Worm (Caenorhabditis elegans): ENCODE data around the gene nhr-61.

The nhr-61 gene

ce11 chrII:14813106-14813505 is 5.2 kb downstream of the nhr-61 start:
- TF ChIP-seq mdl-1 (tag; optimal IDR thresholded peaks at IDR 0.05) (no peak), elt-1 (tag; optimal IDR thresholded peaks at IDR 0.05) (no peak), hmg-11 (tag; optimal IDR thresholded peaks at IDR 0.05) (no peak), nhr-23 (tag; optimal IDR thresholded peaks at IDR 0.05) (no peak), nhr-67 (tag; optimal IDR thresholded peaks at IDR 0.05) (no peak)

- no peak for TF ChIP-seq nhr-23 (tag; optimal IDR thresholded peaks at IDR 0.05)
- TF ChIP-seq pha-4 (tag; optimal IDR thresholded peaks at IDR 0.05), result peak; percentile 70
- TF ChIP-seq ztf-11 (tag; optimal IDR thresholded peaks at IDR 0.05), result no peak
- TF ChIP-seq ceh-28 (tag; optimal IDR thresholded peaks at IDR 0.05), result no peak
- peak; percentile 89 for TF ChIP-seq elt-2 (tag; optimal IDR thresholded peaks at IDR 0.05)
- TF ChIP-seq pqm-1 (tag; optimal IDR thresholded peaks at IDR 0.05), result peak; percentile 40
Observed at ce11 chrII:14812661-14813060, 5.7 kb downstream of the nhr-61 start.

DNA sequence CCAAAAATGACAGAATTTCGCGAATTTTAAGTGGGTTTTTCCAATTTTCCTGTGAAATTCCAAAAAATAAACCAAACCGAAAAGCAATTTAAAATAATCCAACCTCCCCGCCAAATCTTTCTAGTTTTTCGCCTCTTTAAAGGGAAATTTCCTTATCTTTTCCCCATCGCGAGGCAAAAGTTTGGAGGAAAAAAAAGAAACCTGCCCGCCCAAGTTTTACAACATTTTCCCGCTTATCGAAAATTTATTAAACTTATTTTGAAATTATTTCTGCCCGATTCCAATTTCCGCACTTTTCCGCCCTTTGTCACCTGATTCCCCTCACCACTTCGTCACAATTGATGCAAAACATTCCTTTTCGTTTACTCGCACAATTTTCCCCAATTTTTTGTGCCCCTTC is 6.1 kb downstream of the nhr-61 start, which contains the start of gene osta-3:
Gene osta-3, plus strand, starts transcription at position 301 of the 400 bp plus-strand sequence.
- TF ChIP-seq ztf-4 (tag; optimal IDR thresholded peaks at IDR 0.05) (no peak), ceh-82 (tag; optimal IDR thresholded peaks at IDR 0.05) (no peak), lin-39 (tag; optimal IDR thresholded peaks at IDR 0.05) (no peak), sea-2 (GFP tag; optimal IDR thresholded peaks at IDR 0.05) (no peak), ama-1 (optimal IDR thresholded peaks at IDR 0.05) (no peak), nhr-43 (tag; optimal IDR thresholded peaks at IDR 0.05; ENCODE audit: poor library complexity, severe bottlenecking) (no peak), hmg-11 (tag; optimal IDR thresholded peaks at IDR 0.05) (no peak), ztf-11 (tag; optimal IDR thresholded peaks at IDR 0.05) (no peak), ceh-16 (tag; optimal IDR thresholded peaks at IDR 0.05) (no peak), elt-3 (tag; optimal IDR thresholded peaks at IDR 0.05) (no peak), pha-4 (tag; optimal IDR thresholded peaks at IDR 0.05) (no peak), nfya-1 (tag; optimal IDR thresholded peaks at IDR 0.05; ENCODE audit: insufficient read depth) (no peak), elt-2 (tag; optimal IDR thresholded peaks at IDR 0.05) (no peak), lin-15B (tag; optimal IDR thresholded peaks at IDR 0.05) (no peak), fkh-2 (tag; optimal IDR thresholded peaks at IDR 0.05) (no peak), nhr-76 (tag; optimal IDR thresholded peaks at IDR 0.05) (no peak), nhr-11 (tag; optimal IDR thresholded peaks at IDR 0.05) (no peak), daf-12 (tag; optimal IDR thresholded peaks at IDR 0.05) (no peak), nhr-12 (tag; optimal IDR thresholded peaks at IDR 0.05) (no peak)

DNA sequence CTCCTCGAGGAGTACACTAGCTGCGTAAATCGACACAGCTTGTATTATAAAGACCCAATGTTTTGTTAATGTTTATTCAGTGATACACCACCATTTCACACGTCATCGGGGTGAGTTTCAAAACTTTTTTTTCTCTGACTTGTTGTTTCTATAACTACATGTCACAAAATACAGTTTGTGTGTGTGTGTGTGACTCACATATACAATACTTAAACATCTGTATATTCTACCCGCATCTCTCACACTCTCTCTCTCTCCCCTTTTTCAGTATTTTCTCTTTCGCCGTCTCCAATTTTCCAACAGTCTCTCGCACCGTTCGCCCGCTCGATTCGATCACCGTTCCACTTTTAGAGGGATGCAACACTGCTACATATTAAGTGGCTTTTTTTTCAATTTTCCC is 6.9 kb downstream of the nhr-61 start:
- TF ChIP-seq eor-1 (tag; optimal IDR thresholded peaks at IDR 0.05), result no peak
- TF ChIP-seq snpc-4 (tag; optimal IDR thresholded peaks at IDR 0.05), result peak; percentile 0
- peak; percentile 5 for TF ChIP-seq R02D3.7 (tag; optimal IDR thresholded peaks at IDR 0.05)
- peak; percentile 36 for TF ChIP-seq hmg-11 (tag; optimal IDR thresholded peaks at IDR 0.05)
- no peak for TF ChIP-seq elt-3 (tag; optimal IDR thresholded peaks at IDR 0.05)
- peak; percentile 63 for TF ChIP-seq pha-4 (tag; optimal IDR thresholded peaks at IDR 0.05)
- no peak for TF ChIP-seq mdl-1 (tag; optimal IDR thresholded peaks at IDR 0.05)
- peak; percentile 88 for TF ChIP-seq pqm-1 (tag; optimal IDR thresholded peaks at IDR 0.05)
- TF ChIP-seq elt-2 (tag; optimal IDR thresholded peaks at IDR 0.05), result peak; percentile 48
- peak; percentile 69 for TF ChIP-seq jun-1 (tag; optimal IDR thresholded peaks at IDR 0.05)
- TF ChIP-seq nhr-25 (tag; optimal IDR thresholded peaks at IDR 0.05), result peak; percentile 11

ce11 chrII:14810609-14811008 is 7.7 kb downstream of the nhr-61 start:
- TF ChIP-seq aly-2 (tag; optimal IDR thresholded peaks at IDR 0.05), result no peak
- no peak for TF ChIP-seq nhr-11 (tag; optimal IDR thresholded peaks at IDR 0.05)
- TF ChIP-seq nhr-28 (tag; optimal IDR thresholded peaks at IDR 0.05), result no peak
- TF ChIP-seq ceh-82 (tag; optimal IDR thresholded peaks at IDR 0.05), result no peak
- no peak for TF ChIP-seq elt-1 (tag; optimal IDR thresholded peaks at IDR 0.05)
- no peak for TF ChIP-seq nhr-23 (tag; optimal IDR thresholded peaks at IDR 0.05)
- TF ChIP-seq unc-39 (tag; optimal IDR thresholded peaks at IDR 0.05), result no peak
- TF ChIP-seq R02D3.7 (tag; optimal IDR thresholded peaks at IDR 0.05), result no peak
- TF ChIP-seq egl-27 (tag; optimal IDR thresholded peaks at IDR 0.05), result no peak
- TF ChIP-seq hmg-11 (tag; optimal IDR thresholded peaks at IDR 0.05), result peak; percentile 60
- TF ChIP-seq elt-3 (tag; optimal IDR thresholded peaks at IDR 0.05), result no peak
- TF ChIP-seq nhr-25 (tag; optimal IDR thresholded peaks at IDR 0.05), result no peak
- peak; percentile 11 for TF ChIP-seq lin-15B (tag; optimal IDR thresholded peaks at IDR 0.05)
- no peak for TF ChIP-seq mdl-1 (tag; optimal IDR thresholded peaks at IDR 0.05)
- TF ChIP-seq fkh-2 (tag; optimal IDR thresholded peaks at IDR 0.05), result no peak
- TF ChIP-seq snpc-4 (tag; optimal IDR thresholded peaks at IDR 0.05), result peak; percentile 72
- peak; percentile 57 for TF ChIP-seq nfya-1 (tag; optimal IDR thresholded peaks at IDR 0.05; ENCODE audit: insufficient read depth)
- no peak for TF ChIP-seq ztf-11 (tag; optimal IDR thresholded peaks at IDR 0.05)
- TF ChIP-seq ceh-16 (tag; optimal IDR thresholded peaks at IDR 0.05), result no peak
- no peak for TF ChIP-seq elt-2 (tag; optimal IDR thresholded peaks at IDR 0.05)
- no peak for TF ChIP-seq skn-1 (tag; optimal IDR thresholded peaks at IDR 0.05)
- no peak for TF ChIP-seq ceh-9 (tag; optimal IDR thresholded peaks at IDR 0.05)
- peak; percentile 43 for TF ChIP-seq lin-39 (tag; optimal IDR thresholded peaks at IDR 0.05)
- TF ChIP-seq sea-2 (GFP tag; optimal IDR thresholded peaks at IDR 0.05), result no peak
- no peak for TF ChIP-seq ZK546.5 (tag; optimal IDR thresholded peaks at IDR 0.05)
- TF ChIP-seq ama-1 (optimal IDR thresholded peaks at IDR 0.05), result no peak
- TF ChIP-seq pha-4 (tag; optimal IDR thresholded peaks at IDR 0.05), result peak; percentile 96
- no peak for TF ChIP-seq ceh-28 (tag; optimal IDR thresholded peaks at IDR 0.05)
